Worm (Caenorhabditis elegans): Measurements from ENCODE around the gene T01D1.7.

The T01D1.7 gene

DNA sequence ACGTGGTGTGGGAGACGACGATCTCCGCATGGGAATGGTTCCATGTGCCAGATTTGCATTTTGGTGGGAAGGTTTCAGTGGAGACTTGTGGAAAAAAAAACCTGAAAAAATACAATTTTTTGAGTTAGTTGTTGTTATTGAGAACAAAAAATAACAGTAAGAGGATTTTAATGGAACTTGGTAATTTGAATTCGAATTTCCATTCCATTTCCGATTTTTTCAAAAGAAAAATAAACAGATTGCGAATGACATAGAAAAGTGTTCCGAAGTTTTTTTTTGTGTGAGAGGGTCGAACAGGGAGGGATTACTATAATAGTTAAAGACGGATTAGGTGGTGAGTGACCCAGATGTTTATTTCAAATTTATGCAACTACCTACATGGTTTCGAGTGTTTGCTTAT, 5.4 kb upstream of the T01D1.7 start, which contains the start of gene T01D1.4:
T01D1.4 (minus strand) TSS at position 101 of the 400 bp plus-strand sequence.
- TF ChIP-seq ztf-4 (tag; optimal IDR thresholded peaks at IDR 0.05) (no peak), lsy-2 (tag; optimal IDR thresholded peaks at IDR 0.05) (no peak), unc-30 (tag; optimal IDR thresholded peaks at IDR 0.05) (no peak), egl-13 (tag; optimal IDR thresholded peaks at IDR 0.05) (no peak), alr-1 (tag; optimal IDR thresholded peaks at IDR 0.05; ENCODE audit: borderline replicate concordance) (no peak), pax-3 (tag; optimal IDR thresholded peaks at IDR 0.05) (no peak), egl-27 (tag; optimal IDR thresholded peaks at IDR 0.05) (no peak), ceh-63 (GFP tag; optimal IDR thresholded peaks at IDR 0.05) (no peak), nhr-237 (tag; optimal IDR thresholded peaks at IDR 0.05) (no peak), nhr-71 (tag; optimal IDR thresholded peaks at IDR 0.05) (no peak), F16B12.6 (tag; optimal IDR thresholded peaks at IDR 0.05) (no peak), ces-1 (GFP tag; optimal IDR thresholded peaks at IDR 0.05) (no peak)

DNA sequence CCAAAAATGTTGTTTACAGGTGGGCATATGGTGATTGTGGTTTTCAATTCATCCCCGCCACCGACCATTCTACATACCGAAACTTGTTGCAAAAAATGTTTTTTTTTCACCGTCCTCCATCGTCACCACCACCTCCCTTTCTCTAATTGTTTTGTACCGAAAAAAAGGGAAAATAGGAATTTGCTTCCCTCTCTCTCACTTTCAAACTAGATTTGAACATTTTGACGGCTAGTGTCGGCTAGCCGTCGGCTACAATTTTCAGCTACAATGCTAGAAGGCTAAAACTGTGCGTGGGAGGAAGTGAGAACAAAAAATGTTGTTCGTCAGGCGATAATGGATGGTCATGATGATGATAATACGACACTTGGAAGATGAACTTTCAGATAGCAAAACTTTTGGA, 4.6 kb upstream of the T01D1.7 start:
- TF ChIP-seq blmp-1 (tag; optimal IDR thresholded peaks at IDR 0.05) (peak; percentile 80), egl-13 (tag; optimal IDR thresholded peaks at IDR 0.05) (no peak), efl-1 (optimal IDR thresholded peaks at IDR 0.05) (no peak), efl-1 (GFP tag; optimal IDR thresholded peaks at IDR 0.05 in 1 of 2) (peak in 1 of 2 experiments; percentile 54)

ce11 chrII:176622-177021, 3.0 kb upstream of the T01D1.7 start:
- TF ChIP-seq mab-9 (GFP tag; IDR thresholded peaks at IDR 0.05): no peak
- peak; percentile 41 for TF ChIP-seq lin-14 (GFP tag; optimal IDR thresholded peaks at IDR 0.05)
- TF ChIP-seq nhr-71 (tag; optimal IDR thresholded peaks at IDR 0.05): peak; percentile 11
- peak; percentile 69 for TF ChIP-seq nhr-85 (tag)
- peak; percentile 31 for TF ChIP-seq nhr-20 (tag; optimal IDR thresholded peaks at IDR 0.05)
- TF ChIP-seq grh-1 (GFP tag; IDR thresholded peaks at IDR 0.05): peak; percentile 62
- peak in 1 of 6 experiments; percentile 8 for TF ChIP-seq elt-3 (tag; optimal IDR thresholded peaks at IDR 0.05)
- TF ChIP-seq dsc-1 (tag; optimal IDR thresholded peaks at IDR 0.05): no peak

ce11 chrII:175868-176267, 2.3 kb upstream of the T01D1.7 start, which contains the start of gene T01D1.3:
T01D1.3 (minus strand) TSS chrII:175968.
- no peak for TF ChIP-seq dsc-1 (tag; optimal IDR thresholded peaks at IDR 0.05)
- TF ChIP-seq nhr-11 (tag; optimal IDR thresholded peaks at IDR 0.05): no peak
- TF ChIP-seq vab-15 (tag; optimal IDR thresholded peaks at IDR 0.05): no peak
- no peak for TF ChIP-seq hlh-17 (GFP tag; optimal IDR thresholded peaks at IDR 0.05; ENCODE audit: borderline replicate concordance)
- TF ChIP-seq pag-3 (tag; optimal IDR thresholded peaks at IDR 0.05; ENCODE audit: borderline replicate concordance, insufficient read depth): no peak
- TF ChIP-seq sox-4 (tag; optimal IDR thresholded peaks at IDR 0.05): no peak
- TF ChIP-seq sptf-1 (tag; optimal IDR thresholded peaks at IDR 0.05): no peak
- no peak for TF ChIP-seq ceh-90 (tag; optimal IDR thresholded peaks at IDR 0.05)
- no peak for TF ChIP-seq rnt-1 (tag; optimal IDR thresholded peaks at IDR 0.05)
- no peak for TF ChIP-seq blmp-1 (tag; optimal IDR thresholded peaks at IDR 0.05)
- TF ChIP-seq zip-4 (GFP tag; optimal IDR thresholded peaks at IDR 0.05): no peak
- TF ChIP-seq nhr-90 (tag; optimal IDR thresholded peaks at IDR 0.05; ENCODE audit: poor library complexity): no peak
- TF ChIP-seq F16B12.6 (tag; optimal IDR thresholded peaks at IDR 0.05): no peak
- no peak for TF ChIP-seq dpl-1 (GFP tag; optimal IDR thresholded peaks at IDR 0.05)

DNA sequence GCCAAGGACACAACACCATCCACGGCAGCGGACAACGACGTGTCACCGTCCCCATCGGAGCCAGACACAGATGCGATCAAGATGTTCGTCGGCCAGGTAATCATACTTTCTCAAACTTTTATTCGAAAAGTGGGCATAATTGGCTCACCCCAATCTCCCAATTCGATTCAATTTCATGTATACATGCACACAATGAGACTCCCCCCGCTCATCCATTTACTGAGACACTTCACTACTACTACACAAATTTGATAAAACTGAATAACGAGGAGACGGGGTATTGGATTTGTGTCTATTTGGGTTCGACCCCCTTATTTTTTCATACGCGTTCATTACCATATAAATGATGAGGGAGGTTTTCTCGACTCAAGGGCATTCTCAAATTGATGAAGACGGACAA, 10.3 kb downstream of the T01D1.7 start:
- TF ChIP-seq fos-1 (tag; optimal IDR thresholded peaks at IDR 0.05) (no peak), nhr-85 (tag) (peak; percentile 68), unc-130 (tag; optimal IDR thresholded peaks at IDR 0.05) (no peak), lin-14 (GFP tag; optimal IDR thresholded peaks at IDR 0.05) (peak; percentile 37), pqm-1 (tag; optimal IDR thresholded peaks at IDR 0.05) (no peak), lin-39 (tag; optimal IDR thresholded peaks at IDR 0.05) (no peak), lsy-2 (tag; optimal IDR thresholded peaks at IDR 0.05) (no peak), ceh-90 (tag; optimal IDR thresholded peaks at IDR 0.05) (no peak), zag-1 (tag; optimal IDR thresholded peaks at IDR 0.05) (no peak), efl-1 (optimal IDR thresholded peaks at IDR 0.05) (no peak), efl-1 (GFP tag; optimal IDR thresholded peaks at IDR 0.05 in 1 of 2) (peak in 1 of 2 experiments; percentile 76), elt-3 (tag; optimal IDR thresholded peaks at IDR 0.05) (peak in 1 of 6 experiments; percentile 9), mef-2 (tag; optimal IDR thresholded peaks at IDR 0.05) (no peak)
